Fruit fly (Drosophila melanogaster) whole organism, embryonic: ENCODE measurements around the gene CG42268.

Source experiments
- B-H1 ChIP-seq: fragments of 200-800 bp; sonication (Bioruptor generic); IDR thresholded peaks from 3 replicates; pipeline ENCODE4 v1.3.6; 2022; ENCODE audit warnings: missing biosample characterization, missing genetic modification characterization
- C15 ChIP-seq: fragments of 200-800 bp; sonication (Bioruptor generic); IDR thresholded peaks from 3 replicates; pipeline ENCODE4 v1.3.6; 2022; ENCODE audit warnings: missing biosample characterization, missing genetic modification characterization
- CG10979 ChIP-seq: fragments of 200-800 bp; sonication (Bioruptor generic); optimal IDR thresholded peaks from 2 replicates; lab custom pipeline; 2018; ENCODE audit warnings: missing biosample characterization, mild to moderate bottlenecking, missing genetic modification characterization, moderate library complexity
- CG11696 ChIP-seq: fragments of 200-800 bp; sonication (Bioruptor generic); IDR thresholded peaks from 2 replicates; pipeline ENCODE4 v1.3.6; 2022; ENCODE audit warnings: missing biosample characterization, missing genetic modification characterization
- CG12744 ChIP-seq: fragments of 200-800 bp; sonication (Bioruptor generic); optimal IDR thresholded peaks from 2 replicates; lab custom pipeline; 2016; ENCODE audit warnings: missing biosample characterization, missing genetic modification characterization
- CG13296 ChIP-seq: fragments of 200-800 bp; sonication (Bioruptor generic); optimal IDR thresholded peaks from 3 replicates; lab custom pipeline; 2018; ENCODE audit warnings: missing biosample characterization, mild to moderate bottlenecking, missing genetic modification characterization
- CG13624 ChIP-seq: fragments of 200-800 bp; sonication (Bioruptor generic); optimal IDR thresholded peaks from 2 replicates; lab custom pipeline; 2016; ENCODE audit warnings: missing biosample characterization, missing genetic modification characterization
- CG1647 ChIP-seq: fragments of 200-800 bp; sonication (Bioruptor generic); optimal IDR thresholded peaks from 3 replicates; lab custom pipeline; 2016; ENCODE audit warnings: missing biosample characterization, missing genetic modification characterization
- CG16813 ChIP-seq: fragments of 200-800 bp; sonication (Bioruptor generic); IDR thresholded peaks from 3 replicates; pipeline ENCODE4 v1.3.6; 2022; ENCODE audit warnings: missing biosample characterization, missing genetic modification characterization; ENCODE audit not compliant: partially characterized antibody
- CG16815 ChIP-seq: fragments of 200-800 bp; sonication (Bioruptor generic); optimal IDR thresholded peaks from 3 replicates; lab custom pipeline; 2017; ENCODE audit warnings: missing biosample characterization, mild to moderate bottlenecking, missing genetic modification characterization
- CG16863 ChIP-seq: fragments of 200-800 bp; sonication (Bioruptor generic); optimal IDR thresholded peaks from 3 replicates; lab custom pipeline; 2016; ENCODE audit warnings: missing biosample characterization, missing genetic modification characterization
- CG17359 ChIP-seq: fragments of 200-800 bp; sonication (Bioruptor generic); optimal IDR thresholded peaks from 3 replicates; lab custom pipeline; 2018; ENCODE audit warnings: missing biosample characterization, mild to moderate bottlenecking, missing genetic modification characterization, moderate library complexity
- CG17361 ChIP-seq: fragments of 200-800 bp; sonication (Bioruptor generic); IDR thresholded peaks from 3 replicates; pipeline ENCODE4 v1.3.6; 2022; ENCODE audit warnings: missing biosample characterization, missing genetic modification characterization
- CG1792 ChIP-seq: fragments of 200-800 bp; sonication (Bioruptor generic); optimal IDR thresholded peaks from 2 replicates; lab custom pipeline; 2016; ENCODE audit warnings: missing biosample characterization, missing genetic modification characterization
- CG2129 ChIP-seq: fragments of 200-800 bp; sonication (Bioruptor generic); IDR thresholded peaks from 2 replicates; pipeline ENCODE4 v1.3.6; 2022; ENCODE audit warnings: missing biosample characterization, missing genetic modification characterization; ENCODE audit not compliant: partially characterized antibody
- CG31224 ChIP-seq: fragments of 200-800 bp; sonication (Bioruptor generic); IDR thresholded peaks from 2 replicates; pipeline ENCODE4 v1.3.6; 2022; ENCODE audit warnings: missing biosample characterization, missing genetic modification characterization
- CG31441 ChIP-seq: fragments of 200-800 bp; sonication (Bioruptor generic); IDR thresholded peaks from 2 replicates; pipeline ENCODE4 v1.3.6; 2022; ENCODE audit warnings: missing biosample characterization, missing genetic modification characterization
- CG3838 ChIP-seq: fragments of 200-800 bp; sonication (Bioruptor generic); optimal IDR thresholded peaks from 3 replicates; lab custom pipeline; 2016; ENCODE audit warnings: missing biosample characterization, missing genetic modification characterization
- CG3847 ChIP-seq: fragments of 200-800 bp; sonication (Bioruptor generic); IDR thresholded peaks from 2 replicates; pipeline ENCODE4 v1.3.6; 2022; ENCODE audit warnings: missing biosample characterization, missing genetic modification characterization
- CG6765 ChIP-seq: fragments of 200-800 bp; sonication (Bioruptor generic); optimal IDR thresholded peaks from 3 replicates; lab custom pipeline; 2017; ENCODE audit warnings: missing biosample characterization, mild to moderate bottlenecking, missing genetic modification characterization
- CG7357 ChIP-seq: fragments of 200-800 bp; sonication (Bioruptor generic); IDR thresholded peaks from 3 replicates; pipeline ENCODE4 v1.3.6; 2022; ENCODE audit warnings: missing biosample characterization, missing genetic modification characterization
- CG8924 ChIP-seq: fragments of 200-800 bp; optimal IDR thresholded peaks from 3 replicates; lab custom pipeline; 2019; ENCODE audit warnings: missing biosample characterization, mild to moderate bottlenecking, missing genetic modification characterization, moderate library complexity
- Fer2 ChIP-seq: fragments of 200-800 bp; sonication (Bioruptor generic); optimal IDR thresholded peaks from 2 replicates; lab custom pipeline; 2018; ENCODE audit warnings: missing biosample characterization, mild to moderate bottlenecking, missing genetic modification characterization, moderate library complexity
- HLH4C ChIP-seq: fragments of 200-800 bp; sonication (Bioruptor generic); IDR thresholded peaks from 3 replicates; pipeline ENCODE4 v1.3.6; 2022; ENCODE audit warnings: missing biosample characterization, missing genetic modification characterization; ENCODE audit not compliant: partially characterized antibody
- Lhr ChIP-seq: fragments of 200-800 bp; sonication (Bioruptor generic); optimal IDR thresholded peaks from 3 replicates; lab custom pipeline; 2017; ENCODE audit warnings: mild to moderate bottlenecking, missing biosample characterization, missing genetic modification reagents, missing genetic modification characterization
- Med ChIP-seq: fragments of 200-800 bp; sonication (Bioruptor generic); peaks from one replicate; lab custom pipeline; 2016; ENCODE audit warnings: missing biosample characterization, missing genetic modification characterization, mild to moderate bottlenecking, inconsistent platforms, moderate library complexity
- Poxn ChIP-seq: fragments of 200-800 bp; sonication (Bioruptor generic); IDR thresholded peaks from 2 replicates; pipeline ENCODE4 v1.3.6; 2022; ENCODE audit warnings: missing biosample characterization, missing genetic modification characterization
- Ptx1 ChIP-seq: fragments of 200-800 bp; sonication (Bioruptor generic); IDR thresholded peaks from 2 replicates; pipeline ENCODE4 v1.3.6; 2022; ENCODE audit warnings: missing biosample characterization, missing genetic modification characterization
- Taf1 ChIP-seq: fragments of 200-800 bp; sonication (Bioruptor generic); IDR thresholded peaks from 2 replicates; pipeline ENCODE4 v1.3.6; 2022; ENCODE audit warnings: missing biosample characterization, missing genetic modification characterization
- Usf ChIP-seq: fragments of 200-800 bp; sonication (Bioruptor generic); optimal IDR thresholded peaks from 2 replicates; lab custom pipeline; 2017; ENCODE audit warnings: missing genotype, missing biosample characterization, missing genetic modification characterization
- amos ChIP-seq: fragments of 200-800 bp; sonication (Bioruptor generic); IDR thresholded peaks from 2 replicates; pipeline ENCODE4 v1.3.6; 2022; ENCODE audit warnings: missing biosample characterization, missing genetic modification characterization; ENCODE audit not compliant: partially characterized antibody
- aop ChIP-seq: fragments of 200-800 bp; sonication (Bioruptor generic); IDR thresholded peaks from 2 replicates; pipeline ENCODE4 v1.3.6; 2022; ENCODE audit warnings: missing biosample characterization, missing genetic modification characterization
- bcd ChIP-seq: fragments of 200-800 bp; sonication (Bioruptor generic); optimal IDR thresholded peaks from 2 replicates; lab custom pipeline; 2017; ENCODE audit warnings: missing biosample characterization, mild to moderate bottlenecking, missing genetic modification characterization
- cg ChIP-seq: fragments of 200-800 bp; sonication (Bioruptor generic); optimal IDR thresholded peaks from 3 replicates; lab custom pipeline; 2019; ENCODE audit warnings: missing biosample characterization, mild to moderate bottlenecking, missing genetic modification characterization, moderate library complexity
- chn ChIP-seq: fragments of 200-800 bp; sonication (Bioruptor generic); optimal IDR thresholded peaks from 2 replicates; lab custom pipeline; 2016; ENCODE audit warnings: missing biosample characterization, missing genetic modification characterization
- dysf ChIP-seq: fragments of 200-800 bp; sonication (Bioruptor generic); IDR thresholded peaks from 3 replicates; pipeline ENCODE4 v1.3.6; 2022; ENCODE audit warnings: missing biosample characterization, missing genetic modification characterization
- esg ChIP-seq: fragments of 200-800 bp; sonication (Bioruptor generic); conservative IDR thresholded peaks from 2 replicates; pipeline ENCODE4 v1.3.6; 2022; ENCODE audit warnings: missing biosample characterization, missing genetic modification characterization
- grn ChIP-seq: fragments of 200-800 bp; sonication (Bioruptor generic); optimal IDR thresholded peaks from 3 replicates; lab custom pipeline; 2017; ENCODE audit warnings: missing biosample characterization, missing genetic modification characterization
- ind ChIP-seq: fragments of 200-800 bp; sonication (Bioruptor generic); optimal IDR thresholded peaks from 3 replicates; lab custom pipeline; 2016; ENCODE audit warnings: missing biosample characterization, missing genetic modification characterization
- insv ChIP-seq, 2 experiments: fragments of 200-800 bp; sonication (Bioruptor generic); optimal IDR thresholded peaks; 3 replicates each; lab custom pipeline; 2016 to 2018; ENCODE audit warnings: missing biosample characterization in 2 of 2, missing genetic modification characterization in 2 of 2
- ken ChIP-seq: fragments of 200-800 bp; sonication (Bioruptor generic); IDR thresholded peaks from 3 replicates; pipeline ENCODE4 v1.3.6; 2022; ENCODE audit warnings: missing biosample characterization, missing genetic modification characterization
- lmd ChIP-seq: fragments of 200-800 bp; sonication (Bioruptor generic); IDR thresholded peaks from 2 replicates; pipeline ENCODE4 v1.3.6; 2022; ENCODE audit warnings: missing biosample characterization, missing genetic modification characterization
- mld ChIP-seq: fragments of 200-800 bp; sonication (Bioruptor generic); IDR thresholded peaks from 3 replicates; pipeline ENCODE4 v1.3.6; 2022; ENCODE audit warnings: missing biosample characterization, missing genetic modification characterization; ENCODE audit not compliant: partially characterized antibody
- nom ChIP-seq: fragments of 200-800 bp; sonication (Bioruptor generic); optimal IDR thresholded peaks from 2 replicates; lab custom pipeline; 2017; ENCODE audit warnings: missing biosample characterization, missing genetic modification characterization, mild to moderate bottlenecking, moderate library complexity, missing genetic modification reagents
- otp ChIP-seq: fragments of 200-800 bp; sonication (Bioruptor generic); IDR thresholded peaks from 3 replicates; pipeline ENCODE4, ENCODE4 v1.3.6; 2022; ENCODE audit warnings: missing biosample characterization, missing genetic modification characterization
- pnt ChIP-seq: fragments of 200-800 bp; sonication (Bioruptor generic); optimal IDR thresholded peaks from 3 replicates; lab custom pipeline; 2016; ENCODE audit warnings: missing biosample characterization, missing genetic modification characterization
- sd ChIP-seq: fragments of 200-800 bp; sonication (Bioruptor generic); optimal IDR thresholded peaks from 3 replicates; lab custom pipeline; 2018; ENCODE audit warnings: missing biosample characterization, mild to moderate bottlenecking, missing genetic modification characterization, moderate library complexity
- slou ChIP-seq: fragments of 200-800 bp; sonication (Bioruptor generic); optimal IDR thresholded peaks from 3 replicates; lab custom pipeline; 2016; ENCODE audit warnings: missing biosample characterization, missing genetic modification characterization
- sob ChIP-seq: fragments of 200-800 bp; sonication (Bioruptor generic); IDR thresholded peaks from 2 replicates; pipeline ENCODE4 v1.3.6; 2022; ENCODE audit warnings: missing biosample characterization, missing genetic modification characterization
- tna ChIP-seq: fragments of 200-800 bp; sonication (Bioruptor generic); IDR thresholded peaks from 2 replicates; pipeline ENCODE4 v1.3.6; 2022; ENCODE audit warnings: missing biosample characterization, missing genetic modification characterization; ENCODE audit not compliant: partially characterized antibody
- trem ChIP-seq: fragments of 200-800 bp; optimal IDR thresholded peaks from 3 replicates; lab custom pipeline; 2019; ENCODE audit warnings: missing biosample characterization, mild to moderate bottlenecking, missing genetic modification characterization, moderate library complexity

Gene CG42268

dm6 chr3L:9723108-9723507 is 37.1 kb downstream of the CG42268 start, which contains the start of the genes nbs and defl (continued):
- TF ChIP-seq lmd (GFP tag; lab: Robert Waterston, UW) (peak; percentile 83), tna (no peak), esg (GFP tag; lab: Robert Waterston, UW) (peak; percentile 54), CG16815 (peak; percentile 45), nom (GFP tag; lab: Kevin White, UChicago) (no peak), sob (peak; percentile 87), trem (tag; lab: Kevin White, UChicago) (peak; percentile 24), CG12744 (peak; percentile 34), dysf (GFP tag; lab: Robert Waterston, UW) (peak; percentile 80), CG16863 (GFP tag; lab: Kevin White, UChicago) (peak; percentile 49), Poxn (GFP tag; lab: Robert Waterston, UW) (0 out of 2 replicates have a peak, but pooled peaks have one; percentile 16), aop (GFP tag; lab: Robert Waterston, UW) (no peak), CG1647 (GFP tag; lab: Kevin White, UChicago) (peak; percentile 31), CG31441 (GFP tag; lab: Robert Waterston, UW) (no peak; the same call in none of the 2 replicates), CG13624 (peak; percentile 75), Lhr (no peak), CG31224 (GFP tag; lab: Robert Waterston, UW) (peak; percentile 46), otp (GFP tag; lab: Robert Waterston, UW) (no peak), CG7357 (0 out of 3 replicates have a peak, but pooled peaks have one; percentile 55), CG6765 (no peak), pnt (GFP tag; lab: Kevin White, UChicago) (peak; percentile 61), sd (tag; lab: Kevin White, UChicago) (no peak), Fer2 (tag; lab: Kevin White, UChicago) (peak; percentile 55), amos (GFP tag; lab: Robert Waterston, UW) (peak; percentile 19; the same call in 1 of the 2 replicates), CG11696 (GFP tag; lab: Robert Waterston, UW) (no peak), CG10979 (tag; lab: Kevin White, UChicago) (peak; percentile 46), CG16813 (GFP tag; lab: Robert Waterston, UW) (peak; percentile 52), chn (GFP tag; lab: Kevin White, UChicago) (peak; percentile 46), CG17361 (peak; percentile 86), bcd (peak; percentile 65), HLH4C (GFP tag; lab: Robert Waterston, UW) (no peak), Med (GFP tag; lab: Kevin White, UChicago) (peak; percentile 93), grn (GFP tag; lab: Kevin White, UChicago) (no peak), CG17359 (tag; lab: Kevin White, UChicago) (peak; percentile 49), CG8924 (peak; percentile 59), ken (GFP tag; lab: Robert Waterston, UW) (no peak), Taf1 (GFP tag; lab: Robert Waterston, UW) (peak; percentile 46), insv (GFP tag; optimal IDR thresholded peaks at IDR 0.05; lab: Kevin White, UChicago) (peak in 1 of 2 experiments; percentile 11), CG2129 (GFP tag; lab: Robert Waterston, UW) (no peak), mld (GFP tag; lab: Robert Waterston, UW) (no peak), CG13296 (GFP tag; lab: Kevin White, UChicago) (peak; percentile 49), CG3847 (GFP tag; lab: Robert Waterston, UW) (peak; percentile 82), C15 (GFP tag; lab: Robert Waterston, UW) (peak; percentile 29; the same call in 1 of the 3 replicates), B-H1 (GFP tag; lab: Robert Waterston, UW) (peak; percentile 75; the same call in 2 of the 3 replicates), CG1792 (GFP tag; lab: Kevin White, UChicago) (peak; percentile 7), CG3838 (GFP tag; lab: Kevin White, UChicago) (peak; percentile 40), ind (GFP tag; lab: Kevin White, UChicago) (peak; percentile 75), Ptx1 (peak; percentile 88), Usf (GFP tag; lab: Kevin White, UChicago) (no peak), slou (GFP tag; lab: Kevin White, UChicago) (peak; percentile 67), cg (GFP tag; lab: Kevin White, UChicago) (no peak)
